Worm (Caenorhabditis elegans) whole organism, L3 larva: Measurements from ENCODE around the gene F07C6.2.
A peak's percentile ranks its signal among the peaks of the same experiment; 100 is the strongest.

ENCODE experiments used
- aly-2 ChIP-seq: fragments of 150-350 bp; optimal IDR thresholded peaks from 2 replicates; lab custom pipeline; 2014; ENCODE audit warnings: missing biosample characterization, missing genetic modification characterization
- ama-1 ChIP-seq: fragments of 150-350 bp; optimal IDR thresholded peaks from 2 replicates; lab custom pipeline; 2018
- ceh-16 ChIP-seq: sonication (generic microtip); optimal IDR thresholded peaks from 2 replicates; lab custom pipeline; 2017; ENCODE audit warnings: missing biosample characterization, missing genetic modification characterization
- ceh-28 ChIP-seq: fragments of 150-350 bp; optimal IDR thresholded peaks from 2 replicates; lab custom pipeline; 2014; ENCODE audit warnings: missing biosample characterization, missing genetic modification reagents, missing genetic modification characterization
- ceh-82 ChIP-seq: fragments of 150-350 bp; optimal IDR thresholded peaks from 2 replicates; lab custom pipeline; 2014; ENCODE audit warnings: missing biosample characterization, missing genetic modification characterization
- egl-27 ChIP-seq: sonication (generic microtip); optimal IDR thresholded peaks from 4 replicates; lab custom pipeline; 2017; ENCODE audit warnings: missing biosample characterization, missing genetic modification reagents, missing genetic modification characterization
- egl-5 ChIP-seq: fragments of 150-350 bp; optimal IDR thresholded peaks from 2 replicates; lab custom pipeline; 2017; ENCODE audit warnings: missing biosample characterization, missing genetic modification reagents, missing genetic modification characterization, inconsistent platforms
- elt-2 ChIP-seq: sonication (generic microtip); optimal IDR thresholded peaks from 2 replicates; lab custom pipeline; 2016; ENCODE audit warnings: missing genetic modification reagents, mild to moderate bottlenecking, missing genetic modification characterization, missing compliant biosample characterization
- eor-1 ChIP-seq, 2 experiments: fragments of 150-350 bp; optimal IDR thresholded peaks; 2 replicates each; lab custom pipeline; 2014 to 2018; ENCODE audit warnings: missing biosample characterization in 2 of 2, missing genetic modification characterization in 2 of 2
- fkh-2 ChIP-seq: fragments of 150-350 bp; optimal IDR thresholded peaks from 2 replicates; lab custom pipeline; 2014; ENCODE audit warnings: missing biosample characterization, missing genetic modification reagents, missing genetic modification characterization
- hmg-11 ChIP-seq: sonication (generic microtip); optimal IDR thresholded peaks from 2 replicates; lab custom pipeline; 2016; ENCODE audit warnings: missing genetic modification characterization, missing compliant biosample characterization
- jun-1 ChIP-seq: fragments of 150-350 bp; optimal IDR thresholded peaks from 2 replicates; lab custom pipeline; 2014; ENCODE audit warnings: missing biosample characterization, missing genetic modification reagents, missing genetic modification characterization
- lin-15B ChIP-seq: fragments of 150-350 bp; optimal IDR thresholded peaks from 2 replicates; lab custom pipeline; 2014; ENCODE audit warnings: missing biosample characterization, missing genetic modification characterization
- lin-39 ChIP-seq: fragments of 150-350 bp; optimal IDR thresholded peaks from 2 replicates; lab custom pipeline; 2018; ENCODE audit warnings: missing biosample characterization, missing genetic modification reagents, missing genetic modification characterization
- mdl-1 ChIP-seq: fragments of 150-350 bp; optimal IDR thresholded peaks from 2 replicates; lab custom pipeline; 2014; ENCODE audit warnings: missing biosample characterization, missing genetic modification characterization
- nhr-11 ChIP-seq: fragments of 150-350 bp; optimal IDR thresholded peaks from 2 replicates; lab custom pipeline; 2014; ENCODE audit warnings: missing biosample characterization, missing genetic modification characterization
- nhr-12 ChIP-seq: fragments of 150-350 bp; optimal IDR thresholded peaks from 2 replicates; lab custom pipeline; 2014; ENCODE audit warnings: missing biosample characterization, missing genetic modification characterization
- nhr-23 ChIP-seq: fragments of 150-350 bp; optimal IDR thresholded peaks from 2 replicates; lab custom pipeline; 2014; ENCODE audit warnings: missing biosample characterization, missing genetic modification reagents, missing genetic modification characterization
- nhr-43 ChIP-seq: sonication (generic microtip); optimal IDR thresholded peaks from 2 replicates; lab custom pipeline; 2016; ENCODE audit warnings: mild to moderate bottlenecking, missing genetic modification characterization, missing compliant biosample characterization; ENCODE audit not compliant: poor library complexity, severe bottlenecking
- nhr-67 ChIP-seq: fragments of 150-350 bp; optimal IDR thresholded peaks from 2 replicates; lab custom pipeline; 2014; ENCODE audit warnings: missing biosample characterization, missing genetic modification characterization
- nhr-76 ChIP-seq: fragments of 150-350 bp; sonication (generic microtip); optimal IDR thresholded peaks from 5 replicates; lab custom pipeline; 2014; ENCODE audit warnings: missing biosample characterization, missing genetic modification characterization
- nhr-77 ChIP-seq: fragments of 150-350 bp; optimal IDR thresholded peaks from 2 replicates; lab custom pipeline; 2014; ENCODE audit warnings: missing biosample characterization, missing genetic modification characterization
- pha-4 ChIP-seq: fragments of 150-350 bp; optimal IDR thresholded peaks from 2 replicates; lab custom pipeline; 2014; ENCODE audit warnings: missing biosample characterization, missing genetic modification reagents, missing genetic modification characterization
- pqm-1 ChIP-seq: fragments of 150-350 bp; optimal IDR thresholded peaks from 2 replicates; lab custom pipeline; 2017; ENCODE audit warnings: missing biosample characterization, missing genetic modification characterization, inconsistent platforms
- sea-2 ChIP-seq: fragments of 150-350 bp; sonication (generic microtip); optimal IDR thresholded peaks from 4 replicates; lab custom pipeline; 2014; ENCODE audit warnings: missing biosample characterization, missing genetic modification reagents, missing genetic modification characterization
- snpc-4 ChIP-seq: fragments of 150-350 bp; optimal IDR thresholded peaks from 2 replicates; lab custom pipeline; 2014; ENCODE audit warnings: missing biosample characterization, missing genetic modification characterization
- tbx-2 ChIP-seq: sonication (generic microtip); optimal IDR thresholded peaks from 2 replicates; lab custom pipeline; 2016; ENCODE audit warnings: mild to moderate bottlenecking, missing genetic modification characterization, missing compliant biosample characterization
- unc-39 ChIP-seq: sonication (generic microtip); optimal IDR thresholded peaks from 4 replicates; lab custom pipeline; 2017; ENCODE audit warnings: missing biosample characterization, missing genetic modification characterization
- zag-1 ChIP-seq: fragments of 150-350 bp; optimal IDR thresholded peaks from 2 replicates; lab custom pipeline; 2014; ENCODE audit warnings: missing biosample characterization, missing genetic modification characterization
- ztf-11 ChIP-seq: fragments of 150-350 bp; optimal IDR thresholded peaks from 2 replicates; lab custom pipeline; 2014; ENCODE audit warnings: missing biosample characterization, missing genetic modification characterization

F07C6.2 gene

ce11 chrIV:12813822-12814221, 22.9 kb downstream of the F07C6.2 start:
- TF ChIP-seq nhr-76 (tag; lab: Kevin White, UChicago): no peak

- TF ChIP-seq snpc-4 (no peak), unc-39 (tag; lab: Kevin White, UChicago) (no peak), eor-1 (tag; optimal IDR thresholded peaks at IDR 0.05; lab: Kevin White, UChicago) (no peak), nhr-77 (no peak)
- TF ChIP-seq, all 47 proteins: peak for 0
Observed at ce11 chrIV:12816636-12817035, 25.7 kb downstream of the F07C6.2 start.

- TF ChIP-seq egl-5 (tag; lab: Kevin White, UChicago): peak; percentile 71
- TF ChIP-seq lin-39 (tag; lab: Kevin White, UChicago): peak; percentile 19
- TF ChIP-seq zag-1: no peak
- TF ChIP-seq egl-27 (tag; lab: Kevin White, UChicago): no peak
- TF ChIP-seq ztf-11: no peak
Observed at ce11 chrIV:12817539-12817938, 26.6 kb downstream of the F07C6.2 start.

- TF ChIP-seq lin-15B: no peak
- TF ChIP-seq sea-2 (GFP tag; lab: Kevin White, UChicago): no peak
- TF ChIP-seq egl-5 (tag; lab: Kevin White, UChicago): no peak
- no peak for TF ChIP-seq tbx-2 (tag; lab: Kevin White, UChicago)
- no peak for TF ChIP-seq mdl-1 (tag; lab: Kevin White, UChicago)
- no peak for TF ChIP-seq pha-4 (tag; lab: Kevin White, UChicago)
- no peak for TF ChIP-seq ceh-82 (tag; lab: Kevin White, UChicago)
- TF ChIP-seq nhr-77: no peak
- no peak for TF ChIP-seq nhr-43 (tag; lab: Kevin White, UChicago)
- TF ChIP-seq aly-2 (tag; lab: Kevin White, UChicago): no peak
- TF ChIP-seq lin-39 (tag; lab: Kevin White, UChicago): no peak
- no peak for TF ChIP-seq nhr-76 (tag; lab: Kevin White, UChicago)
- no peak for TF ChIP-seq nhr-23 (tag; lab: Kevin White, UChicago)
- TF ChIP-seq ama-1 (lab: Kevin White, UChicago): no peak
- no peak for TF ChIP-seq fkh-2 (tag; lab: Kevin White, UChicago)
- TF ChIP-seq nhr-12: no peak
- TF ChIP-seq nhr-11 (tag; lab: Kevin White, UChicago): no peak
- no peak for TF ChIP-seq ceh-28
- no peak for TF ChIP-seq ceh-16
- TF ChIP-seq, all 47 proteins: peak for 0
Observed at ce11 chrIV:12825304-12825703, 34.3 kb downstream of the F07C6.2 start, which contains the start of gene M02B1.4. Gene M02B1.4 (minus strand): TSS chrIV:12825312.

- TF ChIP-seq nhr-77 (no peak), hmg-11 (tag; lab: Kevin White, UChicago) (peak; percentile 26)
Observed at ce11 chrIV:12830829-12831392, 39.9 kb downstream of the F07C6.2 start.

- TF ChIP-seq lin-39 (tag; lab: Kevin White, UChicago) (peak; percentile 32), pha-4 (tag; lab: Kevin White, UChicago) (peak; percentile 9), nhr-67 (no peak), hmg-11 (tag; lab: Kevin White, UChicago) (peak; percentile 0)
- TF ChIP-seq, all 47 proteins: peak for 3
Observed at ce11 chrIV:12831609-12832500, 40.9 kb downstream of the F07C6.2 start.

ce11 chrIV:12833698-12834416, 42.9 kb downstream of the F07C6.2 start:
- TF ChIP-seq nhr-43 (tag; lab: Kevin White, UChicago) (no peak), zag-1 (no peak), elt-2 (tag; lab: Kevin White, UChicago) (peak; percentile 80), nhr-76 (tag; lab: Kevin White, UChicago) (no peak), jun-1 (tag; lab: Kevin White, UChicago) (peak; percentile 25), pqm-1 (tag; lab: Kevin White, UChicago) (peak; percentile 47), hmg-11 (tag; lab: Kevin White, UChicago) (peak; percentile 30)
